Worm (Caenorhabditis elegans) whole organism, midembryonic: Measurements from ENCODE around the gene col-111.

Experiments used
- T22C8.4 ChIP-seq: fragments of 200-800 bp; sonication (Bioruptor generic); IDR thresholded peaks from 2 replicates; pipeline ENCODE4 v1.3.6; 2022; ENCODE audit warnings: missing genetic modification characterization, missing compliant biosample characterization
- klf-2 ChIP-seq: fragments of 200-800 bp; sonication (Bioruptor generic); conservative IDR thresholded peaks from 2 replicates; pipeline ENCODE4 v1.3.6; 2022; ENCODE audit warnings: missing genetic modification reagents, missing genetic modification characterization, missing compliant biosample characterization
- ztf-23 ChIP-seq: fragments of 200-800 bp; sonication (Bioruptor generic); IDR thresholded peaks from 2 replicates; pipeline ENCODE4 v1.3.6; 2022; ENCODE audit warnings: missing genetic modification reagents, missing genetic modification characterization, missing compliant biosample characterization
- ztf-29 ChIP-seq: fragments of 200-800 bp; sonication (Bioruptor generic); IDR thresholded peaks from 2 replicates; pipeline ENCODE4 v1.3.6; 2022; ENCODE audit warnings: missing genetic modification reagents, missing genetic modification characterization, missing compliant biosample characterization

col-111 gene

DNA sequence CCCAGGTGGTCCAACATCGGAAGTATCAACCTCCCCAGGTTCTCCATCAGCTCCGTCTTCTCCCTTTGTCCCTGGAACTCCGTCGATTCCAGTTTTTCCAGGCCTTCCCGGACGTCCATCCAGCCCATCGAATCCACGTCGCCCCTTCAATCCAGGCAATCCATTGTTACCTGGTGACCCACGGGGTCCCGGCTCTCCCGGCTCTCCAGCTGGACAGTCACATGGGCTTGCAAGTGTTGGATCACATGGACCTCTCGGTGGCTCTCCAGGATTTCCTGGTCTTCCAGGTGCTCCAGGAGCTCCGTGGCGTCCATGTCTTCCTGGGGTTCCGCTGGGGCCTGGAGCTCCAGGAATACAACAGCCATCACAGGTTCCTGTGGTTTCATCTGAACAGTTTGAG, 49.1 kb downstream of the col-111 start:
- TF ChIP-seq T22C8.4 (no peak), klf-2 (GFP tag; lab: Robert Waterston, UW) (no peak), ztf-23 (GFP tag; lab: Robert Waterston, UW) (0 out of 2 replicates have a peak, but pooled peaks have one; percentile 30), ztf-29 (GFP tag; lab: Robert Waterston, UW) (no peak)
